Fruit fly (Drosophila melanogaster) whole organism, prepupa: Measurements from ENCODE around the gene Act88F.

Source experiments
- Blimp-1 ChIP-seq: fragments of 200-800 bp; sonication (Bioruptor generic); optimal IDR thresholded peaks from 3 replicates; lab custom pipeline; 2017; ENCODE audit warnings: missing biosample characterization, missing genetic modification characterization, mild to moderate bottlenecking, moderate library complexity, missing genetic modification reagents
- CG10631 ChIP-seq: fragments of 200-800 bp; sonication (Bioruptor generic); optimal IDR thresholded peaks from 2 replicates; lab custom pipeline; 2016; ENCODE audit warnings: missing biosample characterization, missing genetic modification characterization
- CG11762 ChIP-seq: fragments of 200-800 bp; sonication (Bioruptor generic); optimal IDR thresholded peaks from 3 replicates; lab custom pipeline; 2016; ENCODE audit warnings: missing biosample characterization, missing genetic modification characterization; ENCODE audit not compliant: insufficient read depth
- CG15336 ChIP-seq: fragments of 200-800 bp; sonication (Bioruptor generic); IDR thresholded peaks from 2 replicates; pipeline ENCODE4 v1.3.6; 2022; ENCODE audit warnings: missing biosample characterization, missing genetic modification characterization
- CG3032 ChIP-seq: fragments of 200-800 bp; optimal IDR thresholded peaks from 2 replicates; lab custom pipeline; 2019; ENCODE audit warnings: missing biosample characterization, mild to moderate bottlenecking, missing genetic modification characterization, moderate library complexity
- CG31627 ChIP-seq: fragments of 200-800 bp; sonication (Bioruptor generic); optimal IDR thresholded peaks from 3 replicates; lab custom pipeline; 2016; ENCODE audit warnings: missing biosample characterization, missing genetic modification characterization
- CG32006 ChIP-seq: fragments of 200-800 bp; sonication (Bioruptor generic); optimal IDR thresholded peaks from 3 replicates; lab custom pipeline; 2017; ENCODE audit warnings: missing biosample characterization, mild to moderate bottlenecking, missing genetic modification characterization
- CG34406 ChIP-seq: fragments of 200-800 bp; sonication (Bioruptor generic); optimal IDR thresholded peaks from 3 replicates; lab custom pipeline; 2016; ENCODE audit warnings: missing biosample characterization, missing genetic modification characterization
- CG3919 ChIP-seq: fragments of 200-800 bp; sonication (Bioruptor generic); optimal IDR thresholded peaks from 3 replicates; lab custom pipeline; 2016; ENCODE audit warnings: missing biosample characterization, missing genetic modification characterization
- CG4318 ChIP-seq: fragments of 200-800 bp; sonication (Bioruptor generic); optimal IDR thresholded peaks from 3 replicates; lab custom pipeline; 2017; ENCODE audit warnings: missing biosample characterization, mild to moderate bottlenecking, missing genetic modification characterization
- CG6163 ChIP-seq: fragments of 200-800 bp; sonication (Bioruptor generic); IDR thresholded peaks from 3 replicates; pipeline ENCODE4 v1.3.6; 2022; ENCODE audit warnings: missing biosample characterization, missing genetic modification characterization
- CG6792 ChIP-seq: fragments of 200-800 bp; sonication (Bioruptor generic); optimal IDR thresholded peaks from 3 replicates; lab custom pipeline; 2016; ENCODE audit warnings: missing biosample characterization, missing genetic modification characterization
- CG6808 ChIP-seq: fragments of 200-800 bp; sonication (Bioruptor generic); optimal IDR thresholded peaks from 3 replicates; lab custom pipeline; 2017; ENCODE audit warnings: missing biosample characterization, missing genetic modification characterization, mild to moderate bottlenecking, moderate library complexity, missing genetic modification reagents
- CG6854 ChIP-seq: fragments of 200-800 bp; sonication (Bioruptor generic); optimal IDR thresholded peaks from 2 replicates; lab custom pipeline; 2017; ENCODE audit warnings: missing biosample characterization, mild to moderate bottlenecking, missing genetic modification characterization
- CG8119 ChIP-seq: fragments of 200-800 bp; sonication (Bioruptor generic); IDR thresholded peaks from 3 replicates; pipeline ENCODE4 v1.3.6; 2022; ENCODE audit warnings: missing biosample characterization, missing genetic modification characterization
- CG8319 ChIP-seq: fragments of 200-800 bp; sonication (Bioruptor generic); optimal IDR thresholded peaks from 3 replicates; lab custom pipeline; 2016; ENCODE audit warnings: missing biosample characterization, missing genetic modification characterization
- CG8632 ChIP-seq: fragments of 200-800 bp; sonication (Bioruptor generic); optimal IDR thresholded peaks from 3 replicates; lab custom pipeline; 2016; ENCODE audit warnings: missing biosample characterization, missing genetic modification characterization
- CG9139 ChIP-seq: fragments of 200-800 bp; sonication (Bioruptor generic); optimal IDR thresholded peaks from 3 replicates; lab custom pipeline; 2017; ENCODE audit warnings: missing biosample characterization, mild to moderate bottlenecking, missing genetic modification characterization
- Eip78C ChIP-seq: fragments of 200-800 bp; sonication (Bioruptor generic); peaks from one replicate; lab custom pipeline; 2016; ENCODE audit warnings: missing biosample characterization, missing genetic modification characterization
- Eip93F ChIP-seq: fragments of 200-800 bp; sonication (Bioruptor generic); optimal IDR thresholded peaks from 2 replicates; lab custom pipeline; 2016; ENCODE audit warnings: missing biosample characterization, mild to moderate bottlenecking, missing genetic modification characterization
- Ets96B ChIP-seq: fragments of 200-800 bp; optimal IDR thresholded peaks from 2 replicates; lab custom pipeline; 2019; ENCODE audit warnings: missing biosample characterization, mild to moderate bottlenecking, missing genetic modification characterization, moderate library complexity
- Hr38 ChIP-seq: sonication (Bioruptor generic); optimal IDR thresholded peaks from 2 replicates; lab custom pipeline; 2016; ENCODE audit warnings: missing biosample characterization, missing genetic modification characterization
- Hr39 ChIP-seq: fragments of 200-800 bp; sonication (Bioruptor generic); optimal IDR thresholded peaks from 2 replicates; lab custom pipeline; 2016; ENCODE audit warnings: missing biosample characterization, missing genetic modification characterization
- Met ChIP-seq: fragments of 200-800 bp; sonication (Bioruptor generic); optimal IDR thresholded peaks from 3 replicates; lab custom pipeline; 2016; ENCODE audit warnings: missing biosample characterization, missing genetic modification characterization
- OdsH ChIP-seq: fragments of 200-800 bp; sonication (Bioruptor generic); optimal IDR thresholded peaks from 3 replicates; lab custom pipeline; 2016; ENCODE audit warnings: missing biosample characterization, missing genetic modification characterization
- Sox102F ChIP-seq: fragments of 200-800 bp; sonication (Bioruptor generic); optimal IDR thresholded peaks from 2 replicates; lab custom pipeline; 2016; ENCODE audit warnings: missing biosample characterization, mild to moderate bottlenecking, missing genetic modification characterization
- Sox14 ChIP-seq: fragments of 200-800 bp; sonication (Bioruptor generic); optimal IDR thresholded peaks from 3 replicates; lab custom pipeline; 2016; ENCODE audit warnings: missing biosample characterization, missing genetic modification characterization
- achi ChIP-seq: fragments of 200-800 bp; sonication (Bioruptor generic); optimal IDR thresholded peaks from 3 replicates; lab custom pipeline; 2016; ENCODE audit warnings: missing biosample characterization, missing genetic modification characterization
- acj6 ChIP-seq: fragments of 200-800 bp; sonication (Bioruptor generic); optimal IDR thresholded peaks from 3 replicates; lab custom pipeline; 2016; ENCODE audit warnings: missing biosample characterization, missing genetic modification characterization
- cyc ChIP-seq: fragments of 200-800 bp; sonication (Bioruptor generic); optimal IDR thresholded peaks from 3 replicates; lab custom pipeline; 2016; ENCODE audit warnings: missing biosample characterization, missing genetic modification characterization
- eg ChIP-seq: fragments of 200-800 bp; sonication (Bioruptor generic); IDR thresholded peaks from 3 replicates; pipeline ENCODE4 v1.3.6; 2022; ENCODE audit warnings: missing biosample characterization, missing genetic modification characterization
- esn ChIP-seq: fragments of 200-800 bp; sonication (Bioruptor generic); optimal IDR thresholded peaks from 2 replicates; lab custom pipeline; 2016; ENCODE audit warnings: missing biosample characterization, mild to moderate bottlenecking, missing genetic modification characterization, moderate library complexity
- ss ChIP-seq, 2 experiments: fragments of 200-800 bp; sonication (Bioruptor generic); optimal IDR thresholded peaks; 2 replicates in 1 of 2; 3 replicates in 1 of 2; lab custom pipeline; 2017 to 2018; ENCODE audit warnings: mild to moderate bottlenecking in 2 of 2, missing biosample characterization in 2 of 2, missing genetic modification characterization in 2 of 2, moderate library complexity in 1 of 2
- svp ChIP-seq: fragments of 200-800 bp; sonication (Bioruptor generic); peaks from one replicate; lab custom pipeline; 2016; ENCODE audit warnings: missing biosample characterization, missing genetic modification characterization
- vri ChIP-seq: fragments of 200-800 bp; sonication (Bioruptor generic); optimal IDR thresholded peaks from 3 replicates; lab custom pipeline; 2016; ENCODE audit warnings: missing biosample characterization, mild to moderate bottlenecking, missing genetic modification characterization

Gene Act88F

DNA sequence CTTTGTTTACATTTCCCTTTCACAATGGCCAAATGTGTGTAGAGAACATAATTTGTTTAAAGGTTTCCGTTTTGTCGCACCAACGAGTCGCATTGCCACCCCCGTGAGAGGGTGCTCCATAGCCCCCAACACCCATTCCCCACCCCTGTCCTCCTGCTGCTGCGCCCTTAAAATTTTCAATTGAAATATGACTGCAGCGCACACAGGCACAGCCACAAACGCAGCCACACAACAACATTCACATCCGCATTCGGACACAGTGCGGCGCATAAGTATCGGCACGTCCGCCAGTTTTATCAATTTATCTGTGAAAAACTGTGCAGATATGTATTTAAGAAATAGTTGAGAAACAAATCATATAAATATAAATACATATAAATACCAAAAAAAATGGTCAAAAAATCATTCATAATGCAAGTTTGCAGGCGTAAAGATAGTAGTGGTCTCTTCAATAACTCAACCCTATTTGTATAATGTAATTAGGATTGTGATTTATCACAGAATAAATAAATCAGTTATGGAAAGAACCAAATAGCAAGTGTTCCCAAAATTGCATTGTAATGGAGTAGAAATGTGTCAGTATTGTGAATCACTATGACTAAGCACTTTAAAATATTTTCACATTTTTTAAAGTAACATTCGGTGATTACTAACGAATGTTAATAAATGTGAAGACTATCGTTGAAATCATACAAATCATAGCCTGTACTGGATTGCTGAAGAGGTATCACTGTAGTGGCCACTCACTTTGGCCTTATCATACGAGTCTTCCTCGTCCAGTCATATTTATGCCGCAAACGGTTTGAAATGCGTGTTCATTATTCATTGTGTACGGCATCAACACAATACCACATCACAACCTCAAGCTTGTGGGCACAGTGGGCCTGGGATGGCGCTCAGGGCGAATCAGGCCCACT lies 29.7 kb upstream of the Act88F start (continued):
- TF ChIP-seq CG6854 (GFP tag; lab: Kevin White, UChicago), result no peak
- TF ChIP-seq eg (GFP tag; lab: Robert Waterston, UW), result peak; percentile 69
- no peak for TF ChIP-seq Blimp-1 (GFP tag; lab: Kevin White, UChicago)
- TF ChIP-seq acj6 (GFP tag; lab: Kevin White, UChicago), result no peak
- TF ChIP-seq esn (GFP tag; lab: Kevin White, UChicago), result peak; percentile 66
- no peak for TF ChIP-seq CG9139 (GFP tag; lab: Kevin White, UChicago)
- peak; percentile 22 for TF ChIP-seq CG8632 (GFP tag; lab: Kevin White, UChicago)
- TF ChIP-seq CG8319 (GFP tag; lab: Kevin White, UChicago), result no peak
- TF ChIP-seq CG34406, result peak; percentile 44
- 0 out of 3 replicates have a peak, but pooled peaks have one; percentile 12 for TF ChIP-seq CG8119 (GFP tag; lab: Robert Waterston, UW)
- TF ChIP-seq CG31627 (GFP tag; lab: Kevin White, UChicago), result peak; percentile 41
- peak; percentile 34 for TF ChIP-seq Sox102F (GFP tag; lab: Kevin White, UChicago)
- no peak for TF ChIP-seq CG3032 (tag; lab: Kevin White, UChicago)
- peak; percentile 27 for TF ChIP-seq CG11762
- peak; percentile 20 for TF ChIP-seq CG6792 (GFP tag; lab: Kevin White, UChicago)
- TF ChIP-seq Eip93F (GFP tag; lab: Kevin White, UChicago), result peak; percentile 25

dm6 chr3R:15410689-15411587 lies 28.8 kb upstream of the Act88F start:
- TF ChIP-seq CG3919 (no peak), CG8319 (GFP tag; lab: Kevin White, UChicago) (no peak), eg (GFP tag; lab: Robert Waterston, UW) (no peak), Sox14 (GFP tag; lab: Kevin White, UChicago) (no peak), esn (GFP tag; lab: Kevin White, UChicago) (no peak), vri (no peak), Ets96B (tag; lab: Kevin White, UChicago) (no peak), CG6808 (GFP tag; lab: Kevin White, UChicago) (no peak), svp (GFP tag; lab: Kevin White, UChicago) (peak; percentile 67), CG4318 (GFP tag; lab: Kevin White, UChicago) (no peak), Met (GFP tag; lab: Kevin White, UChicago) (peak; percentile 19), CG9139 (GFP tag; lab: Kevin White, UChicago) (no peak), ss (GFP tag; optimal IDR thresholded peaks at IDR 0.05; lab: Kevin White, UChicago) (peak in 1 of 2 experiments; percentile 36), OdsH (GFP tag; lab: Kevin White, UChicago) (no peak), Hr38 (GFP tag; lab: Kevin White, UChicago) (no peak), Hr39 (GFP tag; lab: Kevin White, UChicago) (no peak), CG32006 (GFP tag; lab: Kevin White, UChicago) (no peak), CG15336 (no peak), Eip93F (GFP tag; lab: Kevin White, UChicago) (no peak), achi (GFP tag; lab: Kevin White, UChicago) (no peak), Blimp-1 (GFP tag; lab: Kevin White, UChicago) (no peak), CG6854 (GFP tag; lab: Kevin White, UChicago) (peak; percentile 30), Eip78C (GFP tag; lab: Kevin White, UChicago) (peak; percentile 6), CG6163 (peak; percentile 26; the same call in 1 of the 3 replicates), cyc (no peak), CG10631 (GFP tag; lab: Kevin White, UChicago) (no peak)
